Fruit fly (Drosophila melanogaster) whole organism, embryonic: ENCODE data around the gene CG32436.

Experiments
- B-H2 ChIP-seq: fragments of 200-800 bp; sonication (Bioruptor generic); optimal IDR thresholded peaks from 2 replicates; lab custom pipeline; 2018; ENCODE audit warnings: missing biosample characterization, mild to moderate bottlenecking, missing genetic modification characterization
- CG11093 ChIP-seq: fragments of 200-800 bp; sonication (Bioruptor generic); IDR thresholded peaks from 3 replicates; pipeline ENCODE4 v1.3.6; 2022; ENCODE audit warnings: missing biosample characterization, missing genetic modification characterization
- CG11504 ChIP-seq: fragments of 200-800 bp; sonication (Bioruptor generic); optimal IDR thresholded peaks from 3 replicates; lab custom pipeline; 2019; ENCODE audit warnings: missing biosample characterization, mild to moderate bottlenecking, missing genetic modification characterization, moderate library complexity
- CG12071 ChIP-seq: fragments of 200-800 bp; sonication (Bioruptor generic); optimal IDR thresholded peaks from 3 replicates; lab custom pipeline; 2018; ENCODE audit warnings: missing biosample characterization, mild to moderate bottlenecking, missing genetic modification characterization
- CG12155 ChIP-seq: fragments of 200-800 bp; sonication (Bioruptor generic); optimal IDR thresholded peaks from 3 replicates; lab custom pipeline; 2016; ENCODE audit warnings: missing biosample characterization, missing genetic modification characterization
- CG12236 ChIP-seq: fragments of 200-800 bp; sonication (Bioruptor generic); optimal IDR thresholded peaks from 2 replicates; lab custom pipeline; 2016; ENCODE audit warnings: missing biosample characterization, missing genetic modification characterization
- CG12744 ChIP-seq: fragments of 200-800 bp; sonication (Bioruptor generic); optimal IDR thresholded peaks from 2 replicates; lab custom pipeline; 2016; ENCODE audit warnings: missing biosample characterization, missing genetic modification characterization
- CG13894 ChIP-seq: fragments of 200-800 bp; sonication (Bioruptor generic); optimal IDR thresholded peaks from 3 replicates; lab custom pipeline; 2018; ENCODE audit warnings: missing biosample characterization, mild to moderate bottlenecking, missing genetic modification characterization, moderate library complexity
- CG15073 ChIP-seq: fragments of 200-800 bp; sonication (Bioruptor generic); optimal IDR thresholded peaks from 2 replicates; lab custom pipeline; 2016; ENCODE audit warnings: missing biosample characterization, missing genetic modification characterization
- CG15696 ChIP-seq: fragments of 200-800 bp; sonication (Bioruptor generic); optimal IDR thresholded peaks from 2 replicates; lab custom pipeline; 2019; ENCODE audit warnings: missing biosample characterization, mild to moderate bottlenecking, missing genetic modification characterization, moderate library complexity
- CG16863 ChIP-seq: fragments of 200-800 bp; sonication (Bioruptor generic); optimal IDR thresholded peaks from 3 replicates; lab custom pipeline; 2016; ENCODE audit warnings: missing biosample characterization, missing genetic modification characterization
- CG32772 ChIP-seq: fragments of 200-800 bp; sonication (Bioruptor generic); IDR thresholded peaks from 2 replicates; pipeline ENCODE4 v1.3.6; 2022; ENCODE audit warnings: missing biosample characterization, missing genetic modification characterization
- CG8290 ChIP-seq, 3 experiments: fragments of 200-800 bp; sonication (Bioruptor generic); optimal IDR thresholded peaks; 2 replicates each; lab custom pipeline; 2016 to 2019; ENCODE audit warnings: missing biosample characterization in 3 of 3, missing genetic modification characterization in 3 of 3, mild to moderate bottlenecking in 2 of 3, moderate library complexity in 1 of 3
- CG8359 ChIP-seq: fragments of 200-800 bp; sonication (Bioruptor generic); optimal IDR thresholded peaks from 2 replicates; lab custom pipeline; 2017; ENCODE audit warnings: missing biosample characterization, mild to moderate bottlenecking, missing genetic modification characterization, borderline replicate concordance
- CG9727 ChIP-seq: fragments of 200-800 bp; sonication (Bioruptor generic); optimal IDR thresholded peaks from 3 replicates; lab custom pipeline; 2017; ENCODE audit warnings: missing biosample characterization, mild to moderate bottlenecking, missing genetic modification characterization
- D19A ChIP-seq: fragments of 200-800 bp; optimal IDR thresholded peaks from 3 replicates; lab custom pipeline; 2019; ENCODE audit warnings: missing biosample characterization, mild to moderate bottlenecking, missing genetic modification characterization, moderate library complexity
- Doc2 ChIP-seq: fragments of 200-800 bp; sonication (Bioruptor generic); IDR thresholded peaks from 2 replicates; pipeline ENCODE4 v1.3.6; 2022; ENCODE audit warnings: missing biosample characterization, missing genetic modification characterization
- Dref ChIP-seq: fragments of 200-800 bp; sonication (Bioruptor generic); IDR thresholded peaks from 2 replicates; pipeline ENCODE4 v1.3.6; 2022; ENCODE audit warnings: missing biosample characterization, missing genetic modification characterization
- Hand ChIP-seq: fragments of 200-800 bp; sonication (Bioruptor generic); optimal IDR thresholded peaks from 2 replicates; lab custom pipeline; 2017; ENCODE audit warnings: mild to moderate bottlenecking, missing biosample characterization, missing genetic modification reagents, missing genetic modification characterization
- Hey ChIP-seq: fragments of 200-800 bp; sonication (Bioruptor generic); optimal IDR thresholded peaks from 3 replicates; lab custom pipeline; 2018; ENCODE audit warnings: missing biosample characterization, mild to moderate bottlenecking, missing genetic modification characterization
- Hr39 ChIP-seq: fragments of >200 bp; optimal IDR thresholded peaks from 2 replicates; lab custom pipeline; 2017
- Hr78 ChIP-seq, 2 experiments: fragments of 200-800 bp in 1 of 2; fragments of >200 bp in 1 of 2; sonication (Bioruptor generic) in 1 of 2; optimal IDR thresholded peaks; 2 replicates each; lab custom pipeline; 2017 to 2019; ENCODE audit warnings: missing biosample characterization in 2 of 2, missing genetic modification characterization in 2 of 2, mild to moderate bottlenecking in 1 of 2, moderate library complexity in 1 of 2
- Jarid2 ChIP-seq: fragments of 200-800 bp; sonication (Bioruptor generic); optimal IDR thresholded peaks from 3 replicates; lab custom pipeline; 2017; ENCODE audit warnings: mild to moderate bottlenecking, missing biosample characterization, missing genetic modification reagents, missing genetic modification characterization
- Sox100B ChIP-seq: fragments of 200-800 bp; sonication (Bioruptor generic); optimal IDR thresholded peaks from 3 replicates; lab custom pipeline; 2018; ENCODE audit warnings: missing biosample characterization, mild to moderate bottlenecking, missing genetic modification characterization
- Sox102F ChIP-seq: fragments of 200-800 bp; sonication (Bioruptor generic); optimal IDR thresholded peaks from 2 replicates; lab custom pipeline; 2018; ENCODE audit warnings: missing biosample characterization, mild to moderate bottlenecking, missing genetic modification characterization, moderate library complexity
- Sry-δ ChIP-seq: fragments of 200-800 bp; sonication (Bioruptor generic); optimal IDR thresholded peaks from 2 replicates; lab custom pipeline; 2016; ENCODE audit warnings: missing biosample characterization, missing genetic modification characterization
- aop ChIP-seq: fragments of 200-800 bp; sonication (Bioruptor generic); IDR thresholded peaks from 2 replicates; pipeline ENCODE4 v1.3.6; 2022; ENCODE audit warnings: missing biosample characterization, missing genetic modification characterization
- bowl ChIP-seq: fragments of 200-800 bp; sonication (Bioruptor generic); IDR thresholded peaks from 2 replicates; pipeline ENCODE4 v1.3.6; 2022; ENCODE audit warnings: missing biosample characterization, missing genetic modification characterization
- hb ChIP-seq: fragments of 200-800 bp; sonication (Bioruptor generic); IDR thresholded peaks from 3 replicates; pipeline ENCODE4 v1.3.6; 2022; ENCODE audit warnings: missing biosample characterization, missing genetic modification characterization; ENCODE audit not compliant: partially characterized antibody
- hth ChIP-seq: fragments of >200 bp; optimal IDR thresholded peaks from 2 replicates; lab custom pipeline; 2017; ENCODE audit warnings: inconsistent platforms
- jing ChIP-seq: fragments of 200-800 bp; sonication (Bioruptor generic); optimal IDR thresholded peaks from 2 replicates; lab custom pipeline; 2018; ENCODE audit warnings: missing biosample characterization, mild to moderate bottlenecking, missing genetic modification characterization
- kay ChIP-seq: fragments of 200-800 bp; sonication (Bioruptor generic); optimal IDR thresholded peaks from 2 replicates; lab custom pipeline; 2016; ENCODE audit warnings: missing biosample characterization, missing genetic modification characterization
- ranshi ChIP-seq: fragments of 200-800 bp; sonication (Bioruptor generic); IDR thresholded peaks from 2 replicates; pipeline ENCODE4 v1.3.6; 2022; ENCODE audit warnings: missing biosample characterization, missing genetic modification characterization
- sd ChIP-seq: fragments of 200-800 bp; sonication (Bioruptor generic); optimal IDR thresholded peaks from 3 replicates; lab custom pipeline; 2018; ENCODE audit warnings: missing biosample characterization, mild to moderate bottlenecking, missing genetic modification characterization, moderate library complexity
- wor ChIP-seq: fragments of 200-800 bp; sonication (Bioruptor generic); IDR thresholded peaks from 2 replicates; pipeline ENCODE4 v1.3.6; 2022; ENCODE audit warnings: missing biosample characterization, missing genetic modification characterization

CG32436 gene

DNA sequence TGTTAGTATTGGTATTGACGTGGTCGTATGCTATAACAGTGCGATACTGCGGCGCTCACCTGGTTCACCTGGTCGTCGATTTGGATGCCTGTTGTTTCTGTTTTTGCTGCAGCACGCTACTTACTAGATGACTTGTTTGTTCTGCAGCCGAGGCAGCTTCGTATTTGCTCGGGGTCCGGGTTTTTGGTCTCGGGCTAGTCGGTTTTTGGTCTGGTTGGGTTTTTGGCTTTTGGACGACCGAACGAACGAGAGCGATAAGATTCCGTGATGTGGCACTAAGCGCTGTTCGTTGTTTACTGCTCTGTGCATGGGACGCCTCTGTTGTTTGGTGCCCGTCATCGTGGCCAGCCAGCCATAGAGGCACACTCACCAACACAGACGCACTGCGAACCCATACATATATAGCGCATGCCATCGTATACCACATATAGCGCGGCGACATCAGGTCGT, 5.2 kb downstream of the CG32436 start, which contains the start of gene ebd2 (continued):
- peak; percentile 38 for TF ChIP-seq CG12071 (GFP tag; lab: Kevin White, UChicago)
- peak in 1 of 2 experiments; percentile 48 for TF ChIP-seq Hr78 (GFP tag; optimal IDR thresholded peaks at IDR 0.05; lab: Kevin White, UChicago)
- peak; percentile 13 for TF ChIP-seq B-H2 (GFP tag; lab: Kevin White, UChicago)
- TF ChIP-seq CG9727 (GFP tag; lab: Kevin White, UChicago), result peak; percentile 8
- no peak for TF ChIP-seq CG32772 (GFP tag; lab: Robert Waterston, UW)
- peak; percentile 7 for TF ChIP-seq CG12155 (GFP tag; lab: Kevin White, UChicago)
- peak; percentile 49 for TF ChIP-seq Jarid2 (GFP tag; lab: Kevin White, UChicago)
- no peak for TF ChIP-seq wor (GFP tag; lab: Robert Waterston, UW)
- no peak for TF ChIP-seq jing (GFP tag; lab: Kevin White, UChicago)
- peak; percentile 17; the same call in 1 of the 2 replicates for TF ChIP-seq ranshi (GFP tag; lab: Robert Waterston, UW)
- TF ChIP-seq sd (tag; lab: Kevin White, UChicago), result peak; percentile 77
- TF ChIP-seq kay (GFP tag; lab: Kevin White, UChicago), result no peak
- TF ChIP-seq CG8290 (GFP tag; optimal IDR thresholded peaks at IDR 0.05; lab: Kevin White, UChicago), result peak; percentile 17
- no peak for TF ChIP-seq CG8290 (tag; optimal IDR thresholded peaks at IDR 0.05; lab: Kevin White, UChicago)
- no peak for TF ChIP-seq CG12236 (GFP tag; lab: Kevin White, UChicago)
- TF ChIP-seq CG15073 (GFP tag; lab: Kevin White, UChicago), result peak; percentile 53
- peak; percentile 50 for TF ChIP-seq Hey (tag; lab: Kevin White, UChicago)
- TF ChIP-seq aop (GFP tag; lab: Robert Waterston, UW), result no peak
- peak; percentile 30 for TF ChIP-seq CG11504

DNA sequence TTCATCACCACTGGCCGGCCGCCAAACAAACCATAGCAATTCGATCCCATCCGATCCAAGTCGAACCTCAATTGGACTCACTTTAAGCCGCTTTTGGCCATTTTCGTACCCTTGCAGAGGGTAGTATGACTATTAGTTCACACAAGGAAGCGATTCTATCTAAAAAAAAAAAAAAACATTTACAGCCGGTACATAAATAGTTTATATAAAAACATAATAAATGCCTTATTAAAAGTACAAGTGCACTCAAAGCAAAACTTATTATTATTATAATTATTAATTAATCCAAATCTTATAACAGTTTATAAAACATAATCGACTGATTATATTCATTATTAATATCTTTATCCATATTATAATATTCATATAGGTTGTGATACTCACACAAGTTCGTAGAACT, 12.6 kb downstream of the CG32436 start, which contains the start of gene CG12971:
Gene CG12971 (minus strand): TSS at position 101 of the 400 bp plus-strand sequence.
- TF ChIP-seq CG15696, result no peak
- peak; percentile 33 for TF ChIP-seq D19A (tag; lab: Kevin White, UChicago)

DNA sequence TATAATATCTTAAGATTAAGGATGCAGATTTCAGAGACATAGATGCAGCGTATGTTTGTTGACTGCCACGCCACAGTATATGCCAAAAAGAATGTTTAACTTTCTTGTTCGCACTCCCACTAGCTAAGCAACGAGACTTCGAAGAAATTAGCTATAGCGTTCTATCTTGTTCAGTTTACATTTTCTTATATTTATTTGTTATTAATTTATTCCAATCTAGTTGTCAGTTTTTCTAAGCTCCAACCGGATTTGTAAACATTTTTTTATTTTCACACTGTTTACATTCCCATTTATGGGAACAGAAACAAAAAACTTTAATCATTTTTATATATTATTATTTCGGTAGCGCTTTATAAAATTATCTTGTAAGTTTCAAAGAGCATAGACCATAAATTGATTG, 13.6 kb downstream of the CG32436 start, which contains the start of gene CG32437:
Gene CG32437 (plus strand): TSS at position 301 of the 400 bp plus-strand sequence.
- TF ChIP-seq Doc2 (GFP tag; lab: Robert Waterston, UW) (no peak), CG13894 (tag; lab: Kevin White, UChicago) (no peak), hth (lab: Kevin White, UChicago) (no peak), CG16863 (GFP tag; lab: Kevin White, UChicago) (no peak), Hand (GFP tag; lab: Kevin White, UChicago) (no peak), CG8359 (GFP tag; lab: Kevin White, UChicago) (no peak), Hr39 (lab: Kevin White, UChicago) (no peak), bowl (GFP tag; lab: Robert Waterston, UW) (no peak), Dref (GFP tag; lab: Robert Waterston, UW) (no peak)

DNA sequence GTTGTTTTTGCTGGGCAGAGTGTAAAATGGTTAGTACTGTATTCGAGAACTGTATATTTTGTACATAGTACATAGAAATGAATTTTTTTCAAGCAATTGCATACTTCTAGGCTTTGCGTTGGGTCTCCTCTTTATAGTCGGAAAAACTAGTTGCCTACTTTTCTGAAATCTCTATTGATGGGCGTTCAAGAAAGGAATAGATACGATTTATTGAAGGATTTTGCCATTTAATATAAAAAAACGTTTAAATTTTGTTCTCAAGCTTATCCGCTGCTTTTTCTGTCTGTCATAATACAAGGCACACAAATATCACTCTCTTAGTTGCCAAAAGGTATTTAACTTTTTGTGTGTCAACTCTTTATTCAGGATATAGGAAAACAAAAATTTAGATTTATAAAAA, 16.0 kb downstream of the CG32436 start, which contains the start of gene CG32440:
Gene CG32440 (plus strand): TSS at position 301 of the 400 bp plus-strand sequence.
- TF ChIP-seq CG11093 (no peak), Sox102F (GFP tag; lab: Kevin White, UChicago) (no peak), CG12744 (no peak), Sox100B (GFP tag; lab: Kevin White, UChicago) (no peak), Sry-δ (GFP tag; lab: Kevin White, UChicago) (no peak), hb (GFP tag; lab: Robert Waterston, UW) (no peak)
